Comparison of ENCODE assay signal across 1 fruit fly cellular context in genomic region chr3L:11707978-11708632, dm6.
A peak's percentile ranks its signal among the peaks of the same experiment; 100 is the strongest.
TF ChIP-seq lines count a peak whose summit lies in the region.

Gene CG11658 (minus strand): TSS chr3L:11708553.

TF ChIP-seq in whole organism, embryonic, 481 proteins besides CTCF, POLR2A, EP300 and RAD21 (continued from another document):
- TF ChIP-seq ase (GFP tag; IDR thresholded peaks at IDR 0.05; lab: Robert Waterston, UW) = 0 out of 3 replicates have a peak, but pooled peaks have one; percentile 5
- peak; percentile 64; the same call in 1 of the 3 replicates for TF ChIP-seq CG34422 (GFP tag; IDR thresholded peaks at IDR 0.05; lab: Robert Waterston, UW)
- TF ChIP-seq Nf-YC (tag; optimal IDR thresholded peaks at IDR 0.05; lab: Kevin White, UChicago) = peak; percentile 40
- peak in 1 of 2 experiments; percentile 62 for TF ChIP-seq bsh (GFP tag; optimal IDR thresholded peaks at IDR 0.05; lab: Kevin White, UChicago)
- peak; percentile 46 for TF ChIP-seq CG13287 (GFP tag; IDR thresholded peaks at IDR 0.05; lab: Robert Waterston, UW; ENCODE audit: partially characterized antibody)
- 0 out of 3 replicates have a peak, but pooled peaks have one; percentile 13 for TF ChIP-seq CG11695 (GFP tag; IDR thresholded peaks at IDR 0.05; lab: Robert Waterston, UW)
- peak; percentile 68 for TF ChIP-seq Blimp-1 (GFP tag; optimal IDR thresholded peaks at IDR 0.05; lab: Kevin White, UChicago)
- peak; percentile 3 for TF ChIP-seq CG17359 (tag; optimal IDR thresholded peaks at IDR 0.05; lab: Kevin White, UChicago)
- peak; percentile 80 for TF ChIP-seq CG12769 (tag; optimal IDR thresholded peaks at IDR 0.05; lab: Kevin White, UChicago)
- peak; percentile 57 for TF ChIP-seq kni (GFP tag; optimal IDR thresholded peaks at IDR 0.05; lab: Kevin White, UChicago)
- no peak for TF ChIP-seq ab (GFP tag; optimal IDR thresholded peaks at IDR 0.05; lab: Kevin White, UChicago)
- peak; percentile 9 for TF ChIP-seq CG1603 (tag; optimal IDR thresholded peaks at IDR 0.05; lab: Kevin White, UChicago)
- TF ChIP-seq CG6854 (GFP tag; optimal IDR thresholded peaks at IDR 0.05; lab: Kevin White, UChicago) = peak; percentile 35
- TF ChIP-seq CG10209 (GFP tag; optimal IDR thresholded peaks at IDR 0.05; lab: Kevin White, UChicago) = no peak
- no peak for TF ChIP-seq CG13894 (tag; optimal IDR thresholded peaks at IDR 0.05; lab: Kevin White, UChicago)
- peak; percentile 81; the same call in 1 of the 2 replicates for TF ChIP-seq rib (GFP tag; IDR thresholded peaks at IDR 0.05; lab: Robert Waterston, UW)
- no peak for TF ChIP-seq CG8290 (GFP tag; optimal IDR thresholded peaks at IDR 0.05; lab: Kevin White, UChicago)
- peak in 1 of 2 experiments; percentile 39 for TF ChIP-seq CG8290 (tag; optimal IDR thresholded peaks at IDR 0.05; lab: Kevin White, UChicago)
- TF ChIP-seq CG43689 (GFP tag; IDR thresholded peaks at IDR 0.05; lab: Robert Waterston, UW) = no peak
- TF ChIP-seq Trl (optimal IDR thresholded peaks at IDR 0.05; lab: Kevin White, UChicago) = peak; percentile 91 to 98
- TF ChIP-seq Trl (GFP tag; optimal IDR thresholded peaks at IDR 0.05; lab: Kevin White, UChicago) = no peak
- TF ChIP-seq CG11247 (GFP tag; IDR thresholded peaks at IDR 0.05; lab: Robert Waterston, UW) = 0 out of 2 replicates have a peak, but pooled peaks have one; percentile 8
- peak; percentile 10 for TF ChIP-seq org-1 (GFP tag; optimal IDR thresholded peaks at IDR 0.05; lab: Kevin White, UChicago)
- peak; percentile 37; the same call in 1 of the 3 replicates for TF ChIP-seq zfh1 (GFP tag; IDR thresholded peaks at IDR 0.05; lab: Robert Waterston, UW)
- TF ChIP-seq Fer1 (GFP tag; optimal IDR thresholded peaks at IDR 0.05; lab: Kevin White, UChicago) = peak; percentile 7
- 0 out of 3 replicates have a peak, but pooled peaks have one; percentile 21 for TF ChIP-seq CG14860 (GFP tag; IDR thresholded peaks at IDR 0.05; lab: Robert Waterston, UW; ENCODE audit: partially characterized antibody)
- TF ChIP-seq CG15601 (tag; optimal IDR thresholded peaks at IDR 0.05; lab: Kevin White, UChicago) = no peak
- TF ChIP-seq ATbp (GFP tag; optimal IDR thresholded peaks at IDR 0.05; lab: Kevin White, UChicago) = peak; percentile 2
- no peak for TF ChIP-seq jigr1 (GFP tag; IDR thresholded peaks at IDR 0.05; lab: Robert Waterston, UW)
- peak; percentile 100 for TF ChIP-seq crol (GFP tag; IDR thresholded peaks at IDR 0.05; lab: Robert Waterston, UW)
- no peak for TF ChIP-seq Kr (GFP tag; optimal IDR thresholded peaks at IDR 0.05; lab: Kevin White, UChicago)
- peak; percentile 60 for TF ChIP-seq CG12659 (GFP tag; optimal IDR thresholded peaks at IDR 0.05; lab: Kevin White, UChicago)
- TF ChIP-seq bbx (GFP tag; IDR thresholded peaks at IDR 0.05; lab: Robert Waterston, UW; ENCODE audit: partially characterized antibody) = peak; percentile 43; the same call in 1 of the 2 replicates
- no peak for TF ChIP-seq CG16813 (GFP tag; IDR thresholded peaks at IDR 0.05; lab: Robert Waterston, UW; ENCODE audit: partially characterized antibody)
- TF ChIP-seq CG3281 (GFP tag; optimal IDR thresholded peaks at IDR 0.05; lab: Kevin White, UChicago) = peak; percentile 5
- no peak for TF ChIP-seq CG18476 (GFP tag; optimal IDR thresholded peaks at IDR 0.05; lab: Kevin White, UChicago)
- peak; percentile 31 for TF ChIP-seq chm (GFP tag; IDR thresholded peaks at IDR 0.05; lab: Robert Waterston, UW)
- peak; percentile 4 for TF ChIP-seq Rfx (GFP tag; IDR thresholded peaks at IDR 0.05; lab: Robert Waterston, UW)
- peak; percentile 7; the same call in 1 of the 2 replicates for TF ChIP-seq CG1024 (GFP tag; IDR thresholded peaks at IDR 0.05; lab: Robert Waterston, UW)
- TF ChIP-seq cwo (GFP tag; optimal IDR thresholded peaks at IDR 0.05; lab: Kevin White, UChicago) = peak; percentile 12
- peak; percentile 42 for TF ChIP-seq NFAT (GFP tag; IDR thresholded peaks at IDR 0.05; lab: Robert Waterston, UW)
- TF ChIP-seq CG14014 (GFP tag; IDR thresholded peaks at IDR 0.05; lab: Robert Waterston, UW) = peak; percentile 40; the same call in 1 of the 2 replicates
- TF ChIP-seq gce (GFP tag; IDR thresholded peaks at IDR 0.05; lab: Robert Waterston, UW) = 0 out of 3 replicates have a peak, but pooled peaks have one; percentile 40
- peak; percentile 76 for TF ChIP-seq CG34224 (GFP tag; IDR thresholded peaks at IDR 0.05; lab: Robert Waterston, UW; ENCODE audit: partially characterized antibody)
- peak; percentile 82 for TF ChIP-seq Myb (GFP tag; optimal IDR thresholded peaks at IDR 0.05; lab: Kevin White, UChicago)
- peak; percentile 33; the same call in 1 of the 2 replicates for TF ChIP-seq inv (GFP tag; IDR thresholded peaks at IDR 0.05; lab: Robert Waterston, UW; ENCODE audit: partially characterized antibody)
- no peak for TF ChIP-seq CG8089 (GFP tag; optimal IDR thresholded peaks at IDR 0.05; lab: Kevin White, UChicago)
- TF ChIP-seq CG5953 (GFP tag; IDR thresholded peaks at IDR 0.05; lab: Robert Waterston, UW) = 0 out of 2 replicates have a peak, but pooled peaks have one; percentile 9
- TF ChIP-seq CG10543 (GFP tag; optimal IDR thresholded peaks at IDR 0.05; lab: Kevin White, UChicago) = peak; percentile 63
- TF ChIP-seq Dbx (GFP tag; IDR thresholded peaks at IDR 0.05; lab: Robert Waterston, UW) = peak; percentile 8; the same call in 1 of the 3 replicates
- TF ChIP-seq nau (GFP tag; optimal IDR thresholded peaks at IDR 0.05; lab: Kevin White, UChicago) = peak; percentile 43
- TF ChIP-seq Doc3 (GFP tag; IDR thresholded peaks at IDR 0.05; lab: Robert Waterston, UW; ENCODE audit: partially characterized antibody) = peak; percentile 46; the same call in 1 of the 3 replicates
- TF ChIP-seq CG17328 (GFP tag; IDR thresholded peaks at IDR 0.05; lab: Robert Waterston, UW) = peak; percentile 4; the same call in 1 of the 2 replicates
- TF ChIP-seq CG6765 (GFP tag; optimal IDR thresholded peaks at IDR 0.05; lab: Kevin White, UChicago) = no peak
- peak; percentile 95 for TF ChIP-seq CG32767 (GFP tag; IDR thresholded peaks at IDR 0.05; lab: Robert Waterston, UW)
- peak; percentile 8 for TF ChIP-seq HmgD (GFP tag; optimal IDR thresholded peaks at IDR 0.05; lab: Kevin White, UChicago)
- TF ChIP-seq eyg (GFP tag; optimal IDR thresholded peaks at IDR 0.05; lab: Kevin White, UChicago) = peak; percentile 59
- peak; percentile 38 for TF ChIP-seq Deaf1 (tag; optimal IDR thresholded peaks at IDR 0.05; lab: Kevin White, UChicago)
- TF ChIP-seq seq (GFP tag; IDR thresholded peaks at IDR 0.05; lab: Robert Waterston, UW) = peak; percentile 58
- TF ChIP-seq Max (GFP tag; optimal IDR thresholded peaks at IDR 0.05; lab: Kevin White, UChicago) = peak; percentile 26
- no peak for TF ChIP-seq CG2875 (GFP tag; optimal IDR thresholded peaks at IDR 0.05; lab: Kevin White, UChicago)
- TF ChIP-seq ci (GFP tag; IDR thresholded peaks at IDR 0.05; lab: Robert Waterston, UW) = peak; percentile 26
- peak; percentile 13 for TF ChIP-seq CG7556 (GFP tag; optimal IDR thresholded peaks at IDR 0.05; lab: Kevin White, UChicago)
- TF ChIP-seq CG18619 (GFP tag; optimal IDR thresholded peaks at IDR 0.05; lab: Kevin White, UChicago) = peak; percentile 11
- no peak for TF ChIP-seq CG10959 (GFP tag; IDR thresholded peaks at IDR 0.05; lab: Robert Waterston, UW)
- TF ChIP-seq ssp (GFP tag; IDR thresholded peaks at IDR 0.05; lab: Robert Waterston, UW) = no peak
- TF ChIP-seq mirr (GFP tag; optimal IDR thresholded peaks at IDR 0.05; lab: Kevin White, UChicago) = no peak
- 0 out of 2 replicates have a peak, but pooled peaks have one; percentile 12 for TF ChIP-seq CG42726 (GFP tag; IDR thresholded peaks at IDR 0.05; lab: Robert Waterston, UW; ENCODE audit: partially characterized antibody)
- no peak for TF ChIP-seq CG17385 (GFP tag; optimal IDR thresholded peaks at IDR 0.05; lab: Kevin White, UChicago)
- TF ChIP-seq crp (GFP tag; optimal IDR thresholded peaks at IDR 0.05; lab: Kevin White, UChicago) = peak in 1 of 2 experiments; percentile 84
- TF ChIP-seq sd (tag; optimal IDR thresholded peaks at IDR 0.05; lab: Kevin White, UChicago) = peak; percentile 8
- TF ChIP-seq CrebB (tag; optimal IDR thresholded peaks at IDR 0.05; lab: Kevin White, UChicago) = no peak
- peak; percentile 15 for TF ChIP-seq sug (tag; optimal IDR thresholded peaks at IDR 0.05; lab: Kevin White, UChicago)
- TF ChIP-seq Jarid2 (GFP tag; optimal IDR thresholded peaks at IDR 0.05; lab: Kevin White, UChicago) = peak; percentile 82
- peak; percentile 93; the same call in 3 of the 4 replicates for TF ChIP-seq chinmo (GFP tag; IDR thresholded peaks at IDR 0.05; lab: Robert Waterston, UW; ENCODE audit: partially characterized antibody)
- 0 out of 3 replicates have a peak, but pooled peaks have one; percentile 24 for TF ChIP-seq Optix (GFP tag; IDR thresholded peaks at IDR 0.05; lab: Robert Waterston, UW)
- TF ChIP-seq Ptx1 (GFP tag; IDR thresholded peaks at IDR 0.05; lab: Robert Waterston, UW) = no peak
- no peak for TF ChIP-seq toy (GFP tag; IDR thresholded peaks at IDR 0.05; lab: Robert Waterston, UW)
